Worm (Caenorhabditis elegans) whole organism, L2 larva: ENCODE data around the gene C16A3.5.

Source experiments
- F13H6.1 ChIP-seq: sonication (generic microtip); optimal IDR thresholded peaks from 2 replicates; lab custom pipeline; 2016; ENCODE audit warnings: missing genetic modification characterization, missing compliant biosample characterization
- Y55F3AM.14 ChIP-seq: fragments of 200-800 bp; sonication (Bioruptor generic); optimal IDR thresholded peaks from 2 replicates; lab custom pipeline; 2018; ENCODE audit warnings: mild to moderate bottlenecking, missing genetic modification characterization, missing compliant biosample characterization
- ZK546.5 ChIP-seq: sonication (generic microtip); optimal IDR thresholded peaks from 2 replicates; lab custom pipeline; 2017; ENCODE audit warnings: missing biosample characterization, missing genetic modification characterization
- aly-2 ChIP-seq: fragments of 150-350 bp; optimal IDR thresholded peaks from 2 replicates; lab custom pipeline; 2014; ENCODE audit warnings: missing biosample characterization, missing genetic modification characterization
- ceh-16 ChIP-seq: fragments of 150-350 bp; optimal IDR thresholded peaks from 2 replicates; lab custom pipeline; 2014; ENCODE audit warnings: missing biosample characterization, missing genetic modification characterization
- ceh-82 ChIP-seq: fragments of 150-350 bp; optimal IDR thresholded peaks from 2 replicates; lab custom pipeline; 2014; ENCODE audit warnings: missing biosample characterization, missing genetic modification characterization
- crh-2 ChIP-seq: sonication (generic microtip); optimal IDR thresholded peaks from 2 replicates; lab custom pipeline; 2017; ENCODE audit warnings: missing biosample characterization, missing genetic modification characterization
- dmd-4 ChIP-seq: sonication (generic microtip); optimal IDR thresholded peaks from 2 replicates; lab custom pipeline; 2017; ENCODE audit warnings: missing biosample characterization, missing genetic modification characterization
- egl-27 ChIP-seq: sonication (generic microtip); optimal IDR thresholded peaks from 3 replicates; lab custom pipeline; 2017; ENCODE audit warnings: missing biosample characterization, missing genetic modification reagents, missing genetic modification characterization
- elt-1 ChIP-seq: fragments of 150-350 bp; optimal IDR thresholded peaks from 2 replicates; lab custom pipeline; 2014; ENCODE audit warnings: missing biosample characterization, missing genetic modification characterization
- elt-3 ChIP-seq: sonication (generic microtip); optimal IDR thresholded peaks from 2 replicates; lab custom pipeline; 2017; ENCODE audit warnings: missing biosample characterization, missing genetic modification characterization
- fos-1 ChIP-seq: fragments of 150-350 bp; optimal IDR thresholded peaks from 2 replicates; lab custom pipeline; 2014; ENCODE audit warnings: missing biosample characterization, missing genetic modification characterization
- gmeb-1 ChIP-seq: fragments of 150-350 bp; optimal IDR thresholded peaks from 2 replicates; lab custom pipeline; 2014; ENCODE audit warnings: missing biosample characterization, missing genetic modification characterization
- lin-11 ChIP-seq: fragments of 150-350 bp; sonication (generic microtip); optimal IDR thresholded peaks from 2 replicates; lab custom pipeline; 2014; ENCODE audit warnings: missing biosample characterization, missing genetic modification characterization, inconsistent platforms, mixed read lengths
- lin-13 ChIP-seq: fragments of 150-350 bp; optimal IDR thresholded peaks from 2 replicates; lab custom pipeline; 2014; ENCODE audit warnings: missing biosample characterization, missing genetic modification reagents, missing genetic modification characterization
- lin-39 ChIP-seq: fragments of 150-350 bp; optimal IDR thresholded peaks from 2 replicates; lab custom pipeline; 2014; ENCODE audit warnings: missing biosample characterization, missing genetic modification reagents, missing genetic modification characterization
- lsy-2 ChIP-seq, 2 experiments: fragments of 150-350 bp in 1 of 2; sonication (generic microtip) in 1 of 2; optimal IDR thresholded peaks; 2 replicates each; lab custom pipeline; 2014 to 2017; ENCODE audit warnings: missing biosample characterization in 2 of 2, missing genetic modification characterization in 2 of 2
- mbf-1 ChIP-seq: sonication (generic microtip); optimal IDR thresholded peaks from 2 replicates; lab custom pipeline; 2017; ENCODE audit warnings: missing biosample characterization, missing genetic modification characterization
- mdl-1 ChIP-seq, 2 experiments: fragments of 150-350 bp in 1 of 2; sonication (generic microtip) in 1 of 2; optimal IDR thresholded peaks; 2 replicates each; lab custom pipeline; 2017; ENCODE audit warnings: missing biosample characterization in 2 of 2, missing genetic modification characterization in 2 of 2
- nhr-10 ChIP-seq: sonication (generic microtip); optimal IDR thresholded peaks from 2 replicates; lab custom pipeline; 2017; ENCODE audit warnings: missing biosample characterization, missing genetic modification characterization
- nhr-12 ChIP-seq: fragments of 150-350 bp; optimal IDR thresholded peaks from 2 replicates; lab custom pipeline; 2014; ENCODE audit warnings: missing biosample characterization, missing genetic modification characterization
- nhr-129 ChIP-seq: fragments of 150-350 bp; optimal IDR thresholded peaks from 2 replicates; lab custom pipeline; 2014; ENCODE audit warnings: missing biosample characterization, missing genetic modification characterization
- nhr-21 ChIP-seq: fragments of 150-350 bp; optimal IDR thresholded peaks from 2 replicates; lab custom pipeline; 2014; ENCODE audit warnings: missing biosample characterization, missing genetic modification characterization
- nhr-23 ChIP-seq: fragments of 150-350 bp; optimal IDR thresholded peaks from 2 replicates; lab custom pipeline; 2014; ENCODE audit warnings: missing biosample characterization, missing genetic modification reagents, missing genetic modification characterization
- nhr-237 ChIP-seq: fragments of 150-350 bp; optimal IDR thresholded peaks from 2 replicates; lab custom pipeline; 2014; ENCODE audit warnings: missing biosample characterization, missing genetic modification characterization
- nhr-25 ChIP-seq: fragments of 150-350 bp; sonication (generic microtip); optimal IDR thresholded peaks from 3 replicates; lab custom pipeline; 2014; ENCODE audit warnings: missing biosample characterization, missing genetic modification characterization
- nhr-6 ChIP-seq: fragments of 150-350 bp; optimal IDR thresholded peaks from 2 replicates; lab custom pipeline; 2014; ENCODE audit warnings: missing biosample characterization, missing genetic modification characterization
- nhr-77 ChIP-seq: fragments of 150-350 bp; optimal IDR thresholded peaks from 2 replicates; lab custom pipeline; 2014; ENCODE audit warnings: missing biosample characterization, missing genetic modification characterization
- peb-1 ChIP-seq: fragments of 150-350 bp; optimal IDR thresholded peaks from 2 replicates; lab custom pipeline; 2014; ENCODE audit warnings: missing biosample characterization, missing genetic modification characterization
- sma-3 ChIP-seq: sonication (generic microtip); optimal IDR thresholded peaks from 2 replicates; lab custom pipeline; 2016; ENCODE audit warnings: missing genetic modification reagents, missing genetic modification characterization, missing compliant biosample characterization
- sma-9 ChIP-seq, 2 experiments: fragments of 150-350 bp in 1 of 2; sonication (generic microtip) in 1 of 2; optimal IDR thresholded peaks; 2 replicates each; lab custom pipeline; 2014 to 2016; ENCODE audit warnings: missing genetic modification characterization in 2 of 2, mild to moderate bottlenecking in 1 of 2, missing biosample characterization in 1 of 2, missing compliant biosample characterization in 1 of 2, missing genetic modification reagents in 1 of 2, moderate library complexity in 1 of 2
- snpc-4 ChIP-seq: fragments of 150-350 bp; optimal IDR thresholded peaks from 2 replicates; lab custom pipeline; 2014; ENCODE audit warnings: missing biosample characterization, missing genetic modification characterization
- unc-39 ChIP-seq: fragments of 150-350 bp; optimal IDR thresholded peaks from 2 replicates; lab custom pipeline; 2014; ENCODE audit warnings: missing biosample characterization, missing genetic modification characterization
- unc-55 ChIP-seq: fragments of 150-350 bp; sonication (generic microtip); optimal IDR thresholded peaks from 3 replicates; lab custom pipeline; 2014; ENCODE audit warnings: missing biosample characterization, missing genetic modification reagents, missing genetic modification characterization
- unc-62 ChIP-seq: fragments of 150-350 bp; optimal IDR thresholded peaks from 2 replicates; lab custom pipeline; 2014; ENCODE audit warnings: missing biosample characterization, missing genetic modification reagents, missing genetic modification characterization
- zag-1 ChIP-seq: fragments of 150-350 bp; optimal IDR thresholded peaks from 2 replicates; lab custom pipeline; 2014; ENCODE audit warnings: missing biosample characterization, missing genetic modification characterization
- ztf-1 ChIP-seq: fragments of 200-800 bp; sonication (Bioruptor generic); conservative IDR thresholded peaks from 2 replicates; pipeline ENCODE4 v1.3.6; 2022; ENCODE audit warnings: missing genetic modification characterization, missing compliant biosample characterization
- ztf-11 ChIP-seq: sonication (generic microtip); optimal IDR thresholded peaks from 2 replicates; lab custom pipeline; 2017; ENCODE audit warnings: missing biosample characterization, missing genetic modification characterization

The C16A3.5 gene

DNA sequence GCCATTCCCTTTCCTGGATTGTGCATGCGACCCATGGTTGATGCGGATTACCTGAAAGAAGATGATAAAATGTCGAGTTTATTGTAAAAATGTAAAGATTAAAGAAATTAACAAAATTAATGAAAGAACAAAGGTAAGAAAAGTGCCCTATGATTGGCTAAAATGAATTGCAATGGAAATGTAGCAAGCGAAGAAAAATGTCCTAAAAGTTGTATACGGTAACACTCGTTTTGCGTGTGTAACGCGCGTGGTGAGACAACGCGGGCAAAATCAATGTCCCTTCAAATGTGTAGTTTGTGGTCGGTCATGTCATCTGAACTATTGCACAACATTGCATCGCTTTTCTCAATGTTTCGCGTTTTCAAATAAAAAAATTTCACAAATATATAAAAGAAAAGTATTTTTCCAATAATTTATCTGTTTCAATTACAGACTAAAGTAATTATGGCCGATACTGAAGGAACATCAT is 5.6 kb upstream of the C16A3.5 start, which contains the start of the genes rps-13 and nfx-1 (continued):
- TF ChIP-seq ztf-11 (tag; lab: Kevin White, UChicago) (no peak), ceh-82 (peak; percentile 31), sma-3 (GFP tag; lab: Kevin White, UChicago) (peak; percentile 70), nhr-23 (tag; lab: Kevin White, UChicago) (no peak), egl-27 (peak; percentile 2), unc-39 (no peak), lsy-2 (tag; optimal IDR thresholded peaks at IDR 0.05; lab: Kevin White, UChicago) (peak; percentile 96 to 99), nhr-25 (peak; percentile 73), nhr-6 (peak; percentile 32)

- TF ChIP-seq fos-1 (tag; lab: Kevin White, UChicago) (no peak), sma-9 (GFP tag; optimal IDR thresholded peaks at IDR 0.05; lab: Kevin White, UChicago) (no peak), sma-9 (tag; optimal IDR thresholded peaks at IDR 0.05; lab: Kevin White, UChicago) (no peak), egl-27 (no peak), crh-2 (tag; lab: Kevin White, UChicago) (no peak), sma-3 (GFP tag; lab: Kevin White, UChicago) (no peak), aly-2 (tag; lab: Kevin White, UChicago) (no peak), lsy-2 (tag; optimal IDR thresholded peaks at IDR 0.05; lab: Kevin White, UChicago) (peak; percentile 9 to 69), ceh-82 (no peak), gmeb-1 (tag; lab: Kevin White, UChicago) (peak; percentile 18), nhr-237 (no peak), unc-55 (GFP tag; lab: Kevin White, UChicago) (peak; percentile 12), nhr-129 (tag; lab: Kevin White, UChicago) (no peak), lin-13 (GFP tag; lab: Kevin White, UChicago) (no peak), peb-1 (tag; lab: Kevin White, UChicago) (no peak), Y55F3AM.14 (no peak), F13H6.1 (tag; lab: Kevin White, UChicago) (peak; percentile 25), elt-3 (tag; lab: Kevin White, UChicago) (no peak), ZK546.5 (tag; lab: Kevin White, UChicago) (no peak), mbf-1 (tag; lab: Kevin White, UChicago) (no peak), nhr-23 (tag; lab: Kevin White, UChicago) (no peak), nhr-25 (no peak), mdl-1 (tag; optimal IDR thresholded peaks at IDR 0.05; lab: Kevin White, UChicago) (no peak), dmd-4 (no peak), zag-1 (tag; lab: Kevin White, UChicago) (no peak), ztf-1 (GFP tag; lab: Robert Waterston, UW) (no peak)
Measured at ce11 chrIII:6379129-6379528, 1.4 kb upstream of the C16A3.5 start, which contains the start of gene C16A3.6. Gene C16A3.6, plus strand, starts transcription at chrIII:6379212.

- TF ChIP-seq unc-62 (no peak), elt-3 (tag; lab: Kevin White, UChicago) (no peak)
- TF ChIP-seq, all 48 proteins: peak for 0
Measured at ce11 chrIII:6381584-6382391, 1.2 kb downstream of the C16A3.5 start, which contains the start of gene znf-622. Gene znf-622, plus strand, starts transcription at chrIII:6381634.

ce11 chrIII:6382987-6383602 is 2.5 kb downstream of the C16A3.5 start, which contains the start of gene let-716:
Gene let-716, plus strand, starts transcription at chrIII:6383552.
- peak; percentile 5 for TF ChIP-seq crh-2 (tag; lab: Kevin White, UChicago)
- peak; percentile 85 to 97 for TF ChIP-seq lsy-2 (tag; optimal IDR thresholded peaks at IDR 0.05; lab: Kevin White, UChicago)
- TF ChIP-seq peb-1 (tag; lab: Kevin White, UChicago) = no peak
- TF ChIP-seq unc-55 (GFP tag; lab: Kevin White, UChicago) = peak; percentile 51
- peak; percentile 21 for TF ChIP-seq nhr-21
- TF ChIP-seq fos-1 (tag; lab: Kevin White, UChicago) = peak; percentile 6

DNA sequence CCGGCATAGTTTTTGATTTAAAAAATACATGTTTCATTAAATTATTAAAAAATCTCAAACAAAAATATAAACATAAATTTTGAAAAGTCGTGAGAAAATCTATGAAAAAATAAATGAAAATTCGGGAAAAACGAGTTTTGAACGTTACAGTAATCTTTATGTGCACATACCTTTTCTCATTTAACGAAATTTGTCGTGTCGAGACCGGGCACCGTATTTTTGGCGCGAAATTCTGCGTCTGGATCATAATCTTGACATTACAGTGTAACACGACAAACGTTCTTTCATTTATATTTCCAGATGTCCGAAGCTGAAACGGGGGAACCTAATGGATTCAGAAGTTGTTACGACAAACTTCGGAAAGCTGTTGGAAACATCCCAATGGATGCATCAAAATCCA is 9.0 kb downstream of the C16A3.5 start, which contains the start of gene C16A3.2:
C16A3.2 (plus strand) TSS at position 301 of the 400 bp plus-strand sequence.
- TF ChIP-seq sma-9 (GFP tag; optimal IDR thresholded peaks at IDR 0.05; lab: Kevin White, UChicago) (no peak), sma-9 (tag; optimal IDR thresholded peaks at IDR 0.05; lab: Kevin White, UChicago) (no peak), snpc-4 (tag; lab: Kevin White, UChicago) (no peak), nhr-77 (tag; lab: Kevin White, UChicago) (no peak), nhr-12 (tag; lab: Kevin White, UChicago) (no peak), peb-1 (tag; lab: Kevin White, UChicago) (no peak), nhr-21 (no peak), ZK546.5 (tag; lab: Kevin White, UChicago) (no peak), crh-2 (tag; lab: Kevin White, UChicago) (no peak), nhr-25 (no peak), fos-1 (tag; lab: Kevin White, UChicago) (no peak), lin-39 (no peak), lin-11 (tag; lab: Kevin White, UChicago) (no peak), mdl-1 (tag; optimal IDR thresholded peaks at IDR 0.05; lab: Kevin White, UChicago) (no peak), F13H6.1 (tag; lab: Kevin White, UChicago) (no peak), elt-1 (tag; lab: Kevin White, UChicago) (no peak), zag-1 (tag; lab: Kevin White, UChicago) (no peak), unc-55 (GFP tag; lab: Kevin White, UChicago) (no peak), ceh-16 (tag; lab: Kevin White, UChicago) (no peak), Y55F3AM.14 (no peak), nhr-10 (tag; lab: Kevin White, UChicago) (no peak)
